Worm (Caenorhabditis elegans) whole organism, L1 larva: Measurements from ENCODE around the gene C04C11.25.
A peak's percentile ranks its signal among the peaks of the same experiment; 100 is the strongest.

Experiments used
- C04F5.9 ChIP-seq: sonication (generic microtip); optimal IDR thresholded peaks from 2 replicates; lab custom pipeline; 2016; ENCODE audit warnings: missing genetic modification characterization, missing compliant biosample characterization
- F16B12.6 ChIP-seq: fragments of 150-350 bp; optimal IDR thresholded peaks from 2 replicates; lab custom pipeline; 2014; ENCODE audit warnings: missing biosample characterization, missing genetic modification characterization
- ceh-63 ChIP-seq: fragments of 200-800 bp; sonication (Bioruptor generic); optimal IDR thresholded peaks from 2 replicates; lab custom pipeline; 2018; ENCODE audit warnings: mild to moderate bottlenecking, missing genetic modification characterization, missing compliant biosample characterization
- ceh-8 ChIP-seq: fragments of 200-800 bp; sonication (Bioruptor generic); optimal IDR thresholded peaks from 2 replicates; lab custom pipeline; 2018; ENCODE audit warnings: mild to moderate bottlenecking, missing genetic modification characterization, moderate library complexity, missing compliant biosample characterization
- ces-1 ChIP-seq: fragments of 150-350 bp; optimal IDR thresholded peaks from 2 replicates; lab custom pipeline; 2014; ENCODE audit warnings: missing biosample characterization, missing genetic modification reagents, missing genetic modification characterization
- dpl-1 ChIP-seq, 3 experiments: fragments of 150-350 bp in 2 of 3; sonication (generic microtip) in 1 of 3; optimal IDR thresholded peaks; 2 replicates each; lab custom pipeline; 2014 to 2017; ENCODE audit warnings: missing biosample characterization in 3 of 3, missing genetic modification characterization in 3 of 3, missing genetic modification reagents in 3 of 3
- dsc-1 ChIP-seq: sonication (generic microtip); optimal IDR thresholded peaks from 2 replicates; lab custom pipeline; 2016; ENCODE audit warnings: mild to moderate bottlenecking, missing genetic modification characterization, missing compliant biosample characterization
- efl-1 ChIP-seq, 4 experiments: fragments of 150-350 bp; optimal IDR thresholded peaks in 3 of 4; peaks in 1 of 4; 1 replicate in 1 of 4; 2 replicates in 3 of 4; lab custom pipeline; 2014; ENCODE audit warnings: missing biosample characterization in 2 of 4, missing genetic modification characterization in 2 of 4, missing genetic modification reagents in 2 of 4
- efl-3 ChIP-seq: fragments of 200-800 bp; sonication (Bioruptor generic); optimal IDR thresholded peaks from 2 replicates; lab custom pipeline; 2018; ENCODE audit warnings: mild to moderate bottlenecking, missing genetic modification characterization, missing compliant biosample characterization
- egl-13 ChIP-seq: sonication (generic microtip); optimal IDR thresholded peaks from 2 replicates; lab custom pipeline; 2016; ENCODE audit warnings: missing genotype, missing genetic modification reagents, missing genetic modification characterization, missing compliant biosample characterization
- elt-2 ChIP-seq: sonication (generic microtip); optimal IDR thresholded peaks from 2 replicates; lab custom pipeline; 2016; ENCODE audit warnings: missing genetic modification characterization, mild to moderate bottlenecking, inconsistent platforms, missing compliant biosample characterization, missing genetic modification reagents
- ets-5 ChIP-seq: fragments of 200-800 bp; sonication (Bioruptor generic); IDR thresholded peaks from 2 replicates; pipeline ENCODE4 v1.3.6; 2022; ENCODE audit warnings: missing genetic modification characterization, missing compliant biosample characterization
- hpl-2 ChIP-seq: fragments of 150-350 bp; optimal IDR thresholded peaks from 2 replicates; lab custom pipeline; 2014; ENCODE audit warnings: missing biosample characterization, missing genetic modification reagents, missing genetic modification characterization
- irx-1 ChIP-seq: sonication (generic microtip); optimal IDR thresholded peaks from 2 replicates; lab custom pipeline; 2016; ENCODE audit warnings: missing genetic modification characterization, missing compliant biosample characterization
- jun-1 ChIP-seq: fragments of 150-350 bp; optimal IDR thresholded peaks from 2 replicates; lab custom pipeline; 2014; ENCODE audit warnings: missing biosample characterization, missing genetic modification reagents, missing genetic modification characterization
- lin-14 ChIP-seq: fragments of 200-800 bp; sonication (Bioruptor generic); optimal IDR thresholded peaks from 2 replicates; lab custom pipeline; 2018; ENCODE audit warnings: mild to moderate bottlenecking, missing genetic modification characterization, moderate library complexity, missing compliant biosample characterization
- lin-35 ChIP-seq, 2 experiments: fragments of 150-350 bp; optimal IDR thresholded peaks; 2 replicates each; lab custom pipeline; 2014; ENCODE audit warnings: missing biosample characterization in 2 of 2, missing genetic modification characterization in 2 of 2, missing genetic modification reagents in 2 of 2
- lin-39 ChIP-seq: fragments of 150-350 bp; optimal IDR thresholded peaks from 2 replicates; lab custom pipeline; 2014; ENCODE audit warnings: missing biosample characterization, missing genetic modification reagents, missing genetic modification characterization
- mdl-1 ChIP-seq, 2 experiments: fragments of 150-350 bp; optimal IDR thresholded peaks; 2 replicates each; lab custom pipeline; 2014 to 2017; ENCODE audit warnings: missing biosample characterization in 2 of 2, missing genetic modification characterization in 2 of 2, inconsistent platforms in 1 of 2
- mep-1 ChIP-seq: fragments of 150-350 bp; optimal IDR thresholded peaks from 2 replicates; lab custom pipeline; 2014; ENCODE audit warnings: missing biosample characterization, missing genetic modification characterization
- nhr-12 ChIP-seq: sonication (generic microtip); optimal IDR thresholded peaks from 2 replicates; lab custom pipeline; 2017; ENCODE audit warnings: missing biosample characterization, missing genetic modification characterization
- nhr-20 ChIP-seq: sonication (generic microtip); optimal IDR thresholded peaks from 2 replicates; lab custom pipeline; 2016; ENCODE audit warnings: mild to moderate bottlenecking, missing genetic modification characterization, missing compliant biosample characterization
- nhr-28 ChIP-seq: fragments of 150-350 bp; optimal IDR thresholded peaks from 2 replicates; lab custom pipeline; 2014; ENCODE audit warnings: missing biosample characterization, missing genetic modification characterization
- nhr-77 ChIP-seq: fragments of 150-350 bp; optimal IDR thresholded peaks from 2 replicates; lab custom pipeline; 2014; ENCODE audit warnings: missing biosample characterization, missing genetic modification characterization
- nhr-84 ChIP-seq: sonication (generic microtip); optimal IDR thresholded peaks from 2 replicates; lab custom pipeline; 2017; ENCODE audit warnings: missing biosample characterization, missing genetic modification characterization
- nhr-85 ChIP-seq: sonication (generic microtip); peaks from one replicate; lab custom pipeline; 2016; ENCODE audit warnings: missing genetic modification characterization, inconsistent platforms, missing compliant biosample characterization
- rnt-1 ChIP-seq: sonication (generic microtip); optimal IDR thresholded peaks from 2 replicates; lab custom pipeline; 2016; ENCODE audit warnings: mild to moderate bottlenecking, missing genetic modification characterization, moderate library complexity, missing compliant biosample characterization
- snu-23 ChIP-seq: sonication (generic microtip); optimal IDR thresholded peaks from 2 replicates; lab custom pipeline; 2016; ENCODE audit warnings: missing genetic modification characterization, missing compliant biosample characterization
- sup-37 ChIP-seq: fragments of 200-800 bp; sonication (Bioruptor generic); optimal IDR thresholded peaks from 2 replicates; lab custom pipeline; 2018; ENCODE audit warnings: mild to moderate bottlenecking, missing genetic modification characterization, missing compliant biosample characterization
- unc-130 ChIP-seq: fragments of 150-350 bp; optimal IDR thresholded peaks from 2 replicates; lab custom pipeline; 2017; ENCODE audit warnings: missing biosample characterization, missing genetic modification characterization, inconsistent platforms
- unc-86 ChIP-seq: sonication (generic microtip); optimal IDR thresholded peaks from 2 replicates; lab custom pipeline; 2016; ENCODE audit warnings: missing genetic modification characterization, missing compliant biosample characterization
- unc-98 ChIP-seq: fragments of 200-800 bp; sonication (Bioruptor generic); IDR thresholded peaks from 2 replicates; pipeline ENCODE4 v1.3.6; 2022; ENCODE audit warnings: missing genetic modification characterization, missing compliant biosample characterization
- vab-15 ChIP-seq: sonication (generic microtip); optimal IDR thresholded peaks from 2 replicates; lab custom pipeline; 2017; ENCODE audit warnings: missing genotype, mild to moderate bottlenecking, missing genetic modification characterization, missing compliant biosample characterization
- zag-1 ChIP-seq: fragments of 150-350 bp; optimal IDR thresholded peaks from 2 replicates; lab custom pipeline; 2014; ENCODE audit warnings: missing biosample characterization, missing genetic modification characterization
- zip-4 ChIP-seq: fragments of 200-800 bp; sonication (Bioruptor generic); optimal IDR thresholded peaks from 2 replicates; lab custom pipeline; 2018; ENCODE audit warnings: mild to moderate bottlenecking, missing genetic modification characterization, moderate library complexity, missing compliant biosample characterization

C04C11.25 gene

ce11 chrX:14029392-14029791, 14.1 kb upstream of the C04C11.25 start:
- TF ChIP-seq dpl-1 (GFP tag; optimal IDR thresholded peaks at IDR 0.05; lab: Kevin White, UChicago) (no peak), C04F5.9 (tag; lab: Kevin White, UChicago) (no peak), mdl-1 (tag; optimal IDR thresholded peaks at IDR 0.05; lab: Kevin White, UChicago) (no peak), nhr-85 (tag; lab: Kevin White, UChicago) (no peak), nhr-84 (tag; lab: Kevin White, UChicago) (no peak), irx-1 (tag; lab: Kevin White, UChicago) (no peak), unc-98 (GFP tag; lab: Robert Waterston, UW) (no peak), jun-1 (tag; lab: Kevin White, UChicago) (no peak), unc-130 (tag; lab: Kevin White, UChicago) (no peak), ets-5 (GFP tag; lab: Robert Waterston, UW) (no peak), lin-39 (tag; lab: Kevin White, UChicago) (no peak), unc-86 (tag; lab: Kevin White, UChicago) (no peak), efl-3 (no peak), vab-15 (no peak), elt-2 (tag; lab: Kevin White, UChicago) (no peak), ceh-8 (GFP tag; lab: Kevin White, UChicago) (no peak)

DNA sequence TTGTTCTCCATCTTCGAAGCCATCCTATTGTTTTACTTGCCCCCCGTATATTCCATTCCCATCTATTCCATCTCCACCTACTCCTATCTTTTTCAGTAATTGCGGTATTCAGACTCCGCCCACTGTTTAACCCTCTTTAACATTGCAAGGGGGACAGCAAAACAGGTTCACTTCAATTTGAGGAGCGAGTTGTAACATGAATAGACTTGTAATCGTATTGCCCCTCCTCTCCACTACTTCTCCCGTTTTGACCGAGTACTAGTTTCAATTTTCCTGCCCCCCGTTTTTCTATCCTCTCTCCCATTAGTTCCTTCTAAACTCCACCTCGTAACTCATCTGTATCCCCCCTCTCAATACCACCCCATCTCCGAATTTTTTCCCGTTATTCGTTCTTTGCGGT, 13.2 kb upstream of the C04C11.25 start:
- TF ChIP-seq unc-98 (GFP tag; lab: Robert Waterston, UW) (no peak), dsc-1 (tag; lab: Kevin White, UChicago) (no peak), lin-14 (GFP tag; lab: Kevin White, UChicago) (peak; percentile 15), nhr-28 (tag; lab: Kevin White, UChicago) (no peak), nhr-85 (tag; lab: Kevin White, UChicago) (no peak), lin-35 (GFP tag; optimal IDR thresholded peaks at IDR 0.05; lab: Kevin White, UChicago) (no peak), sup-37 (no peak), ces-1 (no peak), snu-23 (GFP tag; lab: Kevin White, UChicago) (peak; percentile 3), zag-1 (no peak), rnt-1 (tag; lab: Kevin White, UChicago) (no peak), zip-4 (GFP tag; lab: Kevin White, UChicago) (no peak), efl-1 (optimal IDR thresholded peaks at IDR 0.05; lab: Kevin White, UChicago) (no peak), efl-1 (GFP tag; optimal IDR thresholded peaks at IDR 0.05 in 1 of 2; lab: Kevin White, UChicago) (peak in 1 of 2 experiments; percentile 66), F16B12.6 (no peak)

- no peak for TF ChIP-seq mep-1 (tag; lab: Kevin White, UChicago)
- TF ChIP-seq nhr-77 (tag; lab: Kevin White, UChicago) = no peak
- no peak for TF ChIP-seq irx-1 (tag; lab: Kevin White, UChicago)
- no peak for TF ChIP-seq unc-98 (GFP tag; lab: Robert Waterston, UW)
- TF ChIP-seq egl-13 (tag; lab: Kevin White, UChicago) = no peak
- TF ChIP-seq dpl-1 (GFP tag; optimal IDR thresholded peaks at IDR 0.05; lab: Kevin White, UChicago) = no peak
- no peak for TF ChIP-seq unc-130 (tag; lab: Kevin White, UChicago)
- TF ChIP-seq C04F5.9 (tag; lab: Kevin White, UChicago) = no peak
- TF ChIP-seq ceh-63 (GFP tag; lab: Kevin White, UChicago) = no peak
- no peak for TF ChIP-seq nhr-12 (tag; lab: Kevin White, UChicago)
Measured at ce11 chrX:14026893-14027292, 11.6 kb upstream of the C04C11.25 start.

ce11 chrX:14024400-14024953, 9.2 kb upstream of the C04C11.25 start:
- TF ChIP-seq nhr-20 (tag; lab: Kevin White, UChicago) (peak; percentile 15), lin-35 (GFP tag; optimal IDR thresholded peaks at IDR 0.05; lab: Kevin White, UChicago) (peak in 1 of 2 experiments; percentile 26), elt-2 (tag; lab: Kevin White, UChicago) (peak; percentile 50), hpl-2 (GFP tag; lab: Kevin White, UChicago) (no peak), lin-14 (GFP tag; lab: Kevin White, UChicago) (peak; percentile 40)
